Fruit fly (Drosophila melanogaster) whole organism: ENCODE results near the gene CG10098.

ENCODE experiments used
- CG8478 ChIP-seq: fragments of >200 bp; optimal IDR thresholded peaks from 2 replicates; lab custom pipeline; 2018; ENCODE audit warnings: inconsistent platforms
- Dll ChIP-seq: fragments of >200 bp; optimal IDR thresholded peaks from 2 replicates; lab custom pipeline; 2017
- EcR ChIP-seq, 2 experiments: fragments of >200 bp; optimal IDR thresholded peaks; 2 replicates each; lab custom pipeline; 2017; ENCODE audit warnings: missing biosample characterization in 2 of 2, missing genetic modification characterization in 2 of 2, missing genetic modification reagents in 2 of 2
- pan ChIP-seq: fragments of >200 bp; optimal IDR thresholded peaks from 2 replicates; lab custom pipeline; 2017
- psq ChIP-seq: fragments of >200 bp; optimal IDR thresholded peaks from 2 replicates; lab custom pipeline; 2017
- usp ChIP-seq: fragments of >200 bp; optimal IDR thresholded peaks from 2 replicates; lab custom pipeline; 2017; ENCODE audit warnings: missing biosample characterization, missing genetic modification characterization, mixed read lengths

CG10098 gene

DNA sequence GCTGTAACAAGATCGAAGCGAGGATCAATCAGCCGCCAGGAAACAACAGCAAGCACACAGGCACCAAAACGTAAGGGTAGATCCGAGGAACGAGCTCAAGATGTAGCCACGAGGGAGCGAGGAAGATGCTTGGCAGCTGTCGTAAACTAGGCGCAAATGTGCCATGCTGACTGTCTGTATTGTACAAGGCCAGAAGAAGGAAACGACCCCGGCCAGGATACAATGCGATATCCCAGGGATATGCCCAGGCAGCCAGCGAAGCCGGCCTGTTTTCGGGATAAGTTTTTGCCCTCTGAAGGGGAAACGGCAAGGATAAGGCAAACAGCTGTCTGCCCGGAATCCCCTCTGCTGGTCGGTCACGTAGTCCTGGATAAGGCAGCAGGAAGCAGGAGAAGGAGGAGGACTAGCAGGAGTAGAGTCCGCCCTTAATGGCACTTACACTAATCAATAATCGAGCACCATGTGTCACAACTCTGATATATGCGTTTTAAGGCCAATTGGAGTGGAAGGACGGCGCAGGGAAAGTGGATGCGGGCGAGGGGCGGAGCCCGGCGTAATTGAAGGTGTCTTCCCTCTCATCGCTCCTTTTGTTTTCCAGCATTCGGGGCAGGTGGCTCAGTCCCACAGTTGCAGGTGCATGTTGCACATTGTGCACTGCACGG is 18.7 kb upstream of the CG10098 start:
- TF ChIP-seq EcR (GFP tag; optimal IDR thresholded peaks at IDR 0.05; lab: Kevin White, UChicago) (no peak), psq (lab: Kevin White, UChicago) (no peak), Dll (lab: Kevin White, UChicago) (no peak), CG8478 (lab: Kevin White, UChicago) (no peak), usp (GFP tag; lab: Kevin White, UChicago) (no peak), pan (lab: Kevin White, UChicago) (peak; percentile 5)

dm6 chr3R:7107713-7108588 is 16.4 kb upstream of the CG10098 start:
- TF ChIP-seq Dll (lab: Kevin White, UChicago) (peak; percentile 94), pan (lab: Kevin White, UChicago) (no peak), EcR (GFP tag; optimal IDR thresholded peaks at IDR 0.05; lab: Kevin White, UChicago) (peak in 1 of 2 experiments; percentile 95)

dm6 chr3R:7108589-7109312 is 15.6 kb upstream of the CG10098 start:
- TF ChIP-seq psq (lab: Kevin White, UChicago) (no peak), CG8478 (lab: Kevin White, UChicago) (no peak), Dll (lab: Kevin White, UChicago) (no peak), pan (lab: Kevin White, UChicago) (no peak), usp (GFP tag; lab: Kevin White, UChicago) (no peak), EcR (GFP tag; optimal IDR thresholded peaks at IDR 0.05; lab: Kevin White, UChicago) (no peak)

DNA sequence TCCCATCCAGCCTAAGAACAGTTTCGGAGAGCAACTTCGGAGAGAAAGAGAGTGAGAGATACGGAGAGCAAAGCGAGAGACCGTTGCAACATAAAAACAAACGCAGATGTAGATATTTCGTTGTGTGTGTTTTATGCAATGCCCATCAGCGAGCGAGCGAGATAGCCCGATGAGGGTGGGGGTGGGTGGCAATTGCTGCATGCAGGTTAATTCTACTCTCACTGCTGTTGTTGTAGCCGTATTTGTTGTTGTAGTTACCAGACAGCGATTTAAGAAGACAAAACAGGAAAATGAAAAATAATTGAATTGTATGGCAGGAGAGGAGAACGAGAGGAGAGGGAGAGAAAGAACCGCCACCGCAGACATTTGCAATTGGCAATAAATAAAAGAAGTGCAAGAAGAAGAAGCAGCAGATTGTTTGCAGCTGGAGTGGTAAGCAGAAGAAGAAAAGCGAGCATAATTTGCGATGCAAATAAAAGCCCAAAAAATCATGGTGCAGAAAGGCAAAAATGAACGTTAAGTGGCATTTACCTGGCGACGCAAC is 14.5 kb upstream of the CG10098 start:
- TF ChIP-seq Dll (lab: Kevin White, UChicago) (no peak), EcR (GFP tag; optimal IDR thresholded peaks at IDR 0.05; lab: Kevin White, UChicago) (peak in 1 of 2 experiments; percentile 59)

DNA sequence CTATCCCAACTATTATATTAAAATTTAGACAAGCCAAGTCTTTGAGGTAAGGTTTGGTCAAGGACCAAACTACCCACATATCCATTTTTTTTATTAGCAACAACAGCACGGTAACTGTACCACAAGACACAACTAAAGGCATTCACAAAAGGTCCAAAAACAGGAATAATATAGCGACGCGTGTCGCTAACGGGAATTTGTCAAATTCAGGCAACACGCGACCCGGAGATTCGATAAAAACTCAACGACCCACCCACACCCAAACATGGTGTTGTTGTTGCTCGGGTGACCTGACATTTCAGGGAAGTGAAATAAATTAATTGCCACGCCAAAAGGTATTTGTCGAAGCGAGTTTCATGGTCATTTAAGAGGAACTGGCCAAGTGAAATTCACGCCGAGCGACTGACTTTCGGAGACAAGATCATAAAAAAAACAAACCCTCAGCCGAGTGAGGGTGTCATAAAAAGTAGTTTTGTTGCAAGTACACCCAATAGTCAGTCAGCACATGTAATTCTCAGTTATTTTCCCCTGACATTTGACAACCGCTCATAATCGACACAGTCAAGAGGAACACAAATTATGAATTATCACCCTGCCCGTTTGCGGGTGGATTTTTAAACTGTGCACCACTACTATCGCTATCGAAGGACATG is 13.0 kb upstream of the CG10098 start:
- no peak for TF ChIP-seq pan (lab: Kevin White, UChicago)
- no peak for TF ChIP-seq psq (lab: Kevin White, UChicago)
- no peak for TF ChIP-seq CG8478 (lab: Kevin White, UChicago)
- no peak for TF ChIP-seq usp (GFP tag; lab: Kevin White, UChicago)
- no peak for TF ChIP-seq EcR (GFP tag; optimal IDR thresholded peaks at IDR 0.05; lab: Kevin White, UChicago)
- TF ChIP-seq Dll (lab: Kevin White, UChicago) = no peak

- TF ChIP-seq psq (lab: Kevin White, UChicago) (no peak), Dll (lab: Kevin White, UChicago) (no peak), EcR (GFP tag; optimal IDR thresholded peaks at IDR 0.05; lab: Kevin White, UChicago) (no peak), usp (GFP tag; lab: Kevin White, UChicago) (no peak), pan (lab: Kevin White, UChicago) (no peak), CG8478 (lab: Kevin White, UChicago) (no peak)
These were observed 11.4 kb upstream of the CG10098 start for dm6 chr3R:7112977-7113376.

- TF ChIP-seq Dll (lab: Kevin White, UChicago) (no peak), pan (lab: Kevin White, UChicago) (no peak)
These were observed 7.8 kb upstream of the CG10098 start for dm6 chr3R:7116511-7116910.

- no peak for TF ChIP-seq pan (lab: Kevin White, UChicago)
- no peak for TF ChIP-seq usp (GFP tag; lab: Kevin White, UChicago)
- no peak for TF ChIP-seq CG8478 (lab: Kevin White, UChicago)
- no peak for TF ChIP-seq psq (lab: Kevin White, UChicago)
- TF ChIP-seq Dll (lab: Kevin White, UChicago) = no peak
- no peak for TF ChIP-seq EcR (GFP tag; optimal IDR thresholded peaks at IDR 0.05; lab: Kevin White, UChicago)
These were observed 6.8 kb upstream of the CG10098 start, which contains the start of gene Mlp84B for dm6 chr3R:7117590-7117989. Gene Mlp84B, minus strand, starts transcription at chr3R:7117732.

DNA sequence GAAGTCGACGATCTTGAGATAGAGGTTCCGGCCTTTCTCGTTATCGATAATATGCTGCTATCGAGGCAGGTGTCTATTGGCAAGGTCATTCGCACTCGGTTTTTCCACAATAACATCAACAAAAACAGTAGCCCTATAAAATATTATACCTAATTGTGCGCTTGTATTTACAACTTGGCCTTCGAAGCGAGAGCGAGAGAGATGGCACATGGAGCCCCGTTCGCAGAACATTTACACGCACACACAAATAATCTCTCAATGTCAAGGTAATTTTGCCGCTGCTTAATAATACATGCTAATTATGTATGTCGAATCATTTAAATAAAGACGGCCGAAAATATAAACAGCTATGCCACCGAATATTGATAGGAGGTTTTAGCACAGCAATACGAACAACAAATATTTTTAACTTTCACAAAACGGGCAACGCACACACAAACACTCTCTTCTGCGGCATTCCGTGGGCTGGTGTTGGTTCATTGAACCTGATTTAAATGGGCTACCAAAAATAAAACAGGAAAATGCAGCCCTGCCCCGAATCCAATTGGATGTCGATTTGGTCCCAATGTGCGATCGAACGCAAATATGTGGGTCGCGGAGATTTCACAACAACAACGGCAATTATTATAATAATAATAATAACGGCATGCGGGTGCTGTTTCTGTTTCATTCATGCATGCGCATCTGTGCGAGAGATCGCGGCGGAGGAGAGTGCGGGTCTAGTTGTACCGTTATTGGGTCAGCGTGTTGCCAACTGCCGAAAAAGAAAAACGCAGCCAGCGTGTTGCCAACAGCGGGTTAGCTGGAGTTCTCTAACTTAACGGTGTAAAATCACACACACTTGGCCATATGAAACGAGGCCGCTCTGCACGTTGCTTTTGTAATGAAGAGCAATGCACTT is 1.9 kb upstream of the CG10098 start:
- TF ChIP-seq EcR (GFP tag; optimal IDR thresholded peaks at IDR 0.05; lab: Kevin White, UChicago) (peak; percentile 57 to 74), CG8478 (lab: Kevin White, UChicago) (no peak)

DNA sequence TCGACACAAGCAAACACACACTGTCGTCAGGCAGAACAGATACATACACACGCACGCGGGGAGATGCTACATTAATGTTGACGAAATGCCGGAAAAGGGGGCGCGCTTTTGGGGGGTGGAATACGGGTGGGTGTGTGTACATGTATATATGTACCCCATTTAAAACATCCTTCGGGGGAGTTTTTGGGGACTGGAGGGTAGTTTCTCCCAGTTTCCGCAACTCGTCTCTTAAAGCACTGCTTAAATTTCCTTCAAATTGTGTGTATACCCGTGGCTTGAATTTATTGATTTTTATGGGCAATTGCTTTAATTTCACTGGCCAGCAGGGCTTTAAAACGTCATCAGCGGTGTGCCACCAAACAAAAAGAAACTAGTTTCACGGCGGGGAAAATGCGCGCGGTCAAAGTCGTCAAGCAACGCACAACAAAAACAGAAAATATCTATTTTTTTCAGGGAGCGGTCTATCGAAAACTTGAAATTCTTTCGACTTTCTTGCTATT is 1.2 kb upstream of the CG10098 start:
- TF ChIP-seq CG8478 (lab: Kevin White, UChicago) (no peak), Dll (lab: Kevin White, UChicago) (no peak), EcR (GFP tag; optimal IDR thresholded peaks at IDR 0.05; lab: Kevin White, UChicago) (no peak), pan (lab: Kevin White, UChicago) (no peak), psq (lab: Kevin White, UChicago) (no peak), usp (GFP tag; lab: Kevin White, UChicago) (no peak)
